Worm (Caenorhabditis elegans) whole organism, L4 larva: ENCODE data around the gene nhr-95.

Experiments used
- F10B5.3 ChIP-seq: sonication (generic microtip); optimal IDR thresholded peaks from 2 replicates; lab custom pipeline; 2016; ENCODE audit warnings: mild to moderate bottlenecking, missing genetic modification characterization, missing compliant biosample characterization
- F44E2.7 ChIP-seq: fragments of 200-800 bp; sonication (Bioruptor generic); IDR thresholded peaks from 2 replicates; pipeline ENCODE4 v2.1.2; 2022; ENCODE audit warnings: missing genetic modification characterization, missing compliant biosample characterization
- F49E8.2 ChIP-seq: sonication (generic microtip); optimal IDR thresholded peaks from 2 replicates; lab custom pipeline; 2016; ENCODE audit warnings: missing compliant biosample characterization, mild to moderate bottlenecking, missing genetic modification characterization, borderline replicate concordance
- R02D3.7 ChIP-seq: fragments of 150-350 bp; sonication (generic microtip); optimal IDR thresholded peaks from 3 replicates; lab custom pipeline; 2014; ENCODE audit warnings: missing biosample characterization, missing genetic modification characterization
- T20F7.1 ChIP-seq: fragments of 200-800 bp; sonication (Bioruptor generic); optimal IDR thresholded peaks from 2 replicates; lab custom pipeline; 2018; ENCODE audit warnings: mild to moderate bottlenecking, missing genetic modification characterization, missing compliant biosample characterization
- Y105C5A.15 ChIP-seq: fragments of 200-800 bp; sonication (Bioruptor generic); IDR thresholded peaks from 2 replicates; pipeline ENCODE4 v1.3.6; 2022; ENCODE audit warnings: missing genetic modification characterization, missing compliant biosample characterization
- Y5F2A.4 ChIP-seq: fragments of 200-800 bp; sonication (Bioruptor generic); optimal IDR thresholded peaks from 2 replicates; lab custom pipeline; 2018; ENCODE audit warnings: mild to moderate bottlenecking, missing genetic modification characterization, missing compliant biosample characterization
- aha-1 ChIP-seq: fragments of 150-350 bp; peaks from one replicate; lab custom pipeline; 2014; ENCODE audit warnings: missing biosample characterization, missing genetic modification characterization
- ama-1 ChIP-seq: fragments of 150-350 bp; optimal IDR thresholded peaks from 2 replicates; lab custom pipeline; 2014; ENCODE audit warnings: inconsistent platforms, mixed read lengths
- arid-1 ChIP-seq: fragments of 200-800 bp; sonication (Bioruptor generic); conservative IDR thresholded peaks from 2 replicates; pipeline ENCODE4 v1.3.6; 2022; ENCODE audit warnings: missing genetic modification reagents, missing genetic modification characterization, missing compliant biosample characterization
- ceh-28 ChIP-seq: fragments of 150-350 bp; optimal IDR thresholded peaks from 2 replicates; lab custom pipeline; 2014; ENCODE audit warnings: missing biosample characterization, missing genetic modification reagents, missing genetic modification characterization
- ceh-32 ChIP-seq: sonication (generic microtip); optimal IDR thresholded peaks from 2 replicates; lab custom pipeline; 2016; ENCODE audit warnings: mild to moderate bottlenecking, missing genetic modification characterization, missing compliant biosample characterization; ENCODE audit not compliant: poor library complexity
- ctbp-1 ChIP-seq: fragments of 200-800 bp; sonication (Bioruptor generic); IDR thresholded peaks from 2 replicates; pipeline ENCODE4 v1.3.6; 2022; ENCODE audit warnings: missing genetic modification reagents, missing genetic modification characterization, missing compliant biosample characterization
- dmd-6 ChIP-seq: fragments of 200-800 bp; sonication (Bioruptor generic); IDR thresholded peaks from 2 replicates; pipeline ENCODE4 v1.3.6; 2022; ENCODE audit warnings: missing genetic modification reagents, missing genetic modification characterization, missing compliant biosample characterization
- dpl-1 ChIP-seq: fragments of 150-350 bp; optimal IDR thresholded peaks from 2 replicates; lab custom pipeline; 2014; ENCODE audit warnings: missing biosample characterization, missing genetic modification reagents, missing genetic modification characterization
- duxl-1 ChIP-seq: sonication (generic microtip); optimal IDR thresholded peaks from 2 replicates; lab custom pipeline; 2016; ENCODE audit warnings: mild to moderate bottlenecking, missing genetic modification characterization, moderate library complexity, missing compliant biosample characterization; ENCODE audit not compliant: poor library complexity
- egl-43 ChIP-seq: fragments of 200-800 bp; sonication (Bioruptor generic); IDR thresholded peaks from 2 replicates; pipeline ENCODE4 v1.3.6; 2022; ENCODE audit warnings: missing genetic modification reagents, missing genetic modification characterization, missing compliant biosample characterization
- hif-1 ChIP-seq, 2 experiments: sonication (generic microtip); optimal IDR thresholded peaks; 2 replicates each; lab custom pipeline; 2016 to 2017; ENCODE audit warnings: missing compliant biosample characterization in 2 of 2, missing genetic modification characterization in 2 of 2, missing genetic modification reagents in 2 of 2, missing genotype in 2 of 2, mild to moderate bottlenecking in 1 of 2
- hlh-11 ChIP-seq: fragments of 200-800 bp; sonication (Bioruptor generic); optimal IDR thresholded peaks from 2 replicates; lab custom pipeline; 2018; ENCODE audit warnings: mild to moderate bottlenecking, missing genetic modification characterization, missing compliant biosample characterization
- lin-1 ChIP-seq: fragments of 200-800 bp; sonication (Bioruptor generic); IDR thresholded peaks from 2 replicates; pipeline ENCODE4 v1.3.6; 2022; ENCODE audit warnings: missing genetic modification reagents, missing genetic modification characterization, missing compliant biosample characterization
- lin-13 ChIP-seq: fragments of 150-350 bp; optimal IDR thresholded peaks from 2 replicates; lab custom pipeline; 2014; ENCODE audit warnings: missing biosample characterization, missing genetic modification reagents, missing genetic modification characterization
- lin-38 ChIP-seq: fragments of 200-800 bp; sonication (Bioruptor generic); IDR thresholded peaks from 2 replicates; pipeline ENCODE4 v1.3.6; 2022; ENCODE audit warnings: missing genetic modification reagents, missing genetic modification characterization, missing compliant biosample characterization
- lir-3 ChIP-seq: sonication (generic microtip); optimal IDR thresholded peaks from 2 replicates; lab custom pipeline; 2016; ENCODE audit warnings: mild to moderate bottlenecking, missing genetic modification characterization, missing compliant biosample characterization
- mdl-1 ChIP-seq, 2 experiments: fragments of 150-350 bp in 1 of 2; sonication (generic microtip) in 1 of 2; optimal IDR thresholded peaks; 2 replicates each; lab custom pipeline; 2014 to 2017; ENCODE audit warnings: missing biosample characterization in 2 of 2, missing genetic modification characterization in 2 of 2
- mxl-3 ChIP-seq: fragments of 200-800 bp; sonication (Bioruptor generic); optimal IDR thresholded peaks from 2 replicates; lab custom pipeline; 2018; ENCODE audit warnings: mild to moderate bottlenecking, missing genetic modification characterization, missing compliant biosample characterization
- nhr-10 ChIP-seq: fragments of 150-350 bp; optimal IDR thresholded peaks from 2 replicates; lab custom pipeline; 2014; ENCODE audit warnings: missing biosample characterization, missing genetic modification characterization
- nhr-102 ChIP-seq: sonication (generic microtip); optimal IDR thresholded peaks from 2 replicates; lab custom pipeline; 2016; ENCODE audit warnings: mild to moderate bottlenecking, missing genetic modification characterization, moderate library complexity, missing compliant biosample characterization
- nhr-11 ChIP-seq: fragments of 150-350 bp; optimal IDR thresholded peaks from 2 replicates; lab custom pipeline; 2014; ENCODE audit warnings: missing biosample characterization, missing genetic modification characterization
- nhr-28 ChIP-seq: fragments of 150-350 bp; optimal IDR thresholded peaks from 2 replicates; lab custom pipeline; 2014; ENCODE audit warnings: missing biosample characterization, missing genetic modification characterization
- nhr-77 ChIP-seq: fragments of 150-350 bp; optimal IDR thresholded peaks from 2 replicates; lab custom pipeline; 2014; ENCODE audit warnings: missing biosample characterization, missing genetic modification characterization
- pha-4 ChIP-seq, 2 experiments: fragments of 150-350 bp in 1 of 2; fragments of 200-800 bp in 1 of 2; sonication (Bioruptor generic) in 1 of 2; IDR thresholded peaks in 1 of 2; optimal IDR thresholded peaks in 1 of 2; 2 replicates each; pipeline versions ENCODE4 v1.3.6 to Lab custom; 2014 to 2022; ENCODE audit warnings: missing genetic modification characterization in 2 of 2, missing genetic modification reagents in 2 of 2, missing biosample characterization in 1 of 2, missing compliant biosample characterization in 1 of 2
- php-3 ChIP-seq: fragments of 200-800 bp; sonication (Bioruptor generic); IDR thresholded peaks from 2 replicates; pipeline ENCODE4 v1.3.6; 2022; ENCODE audit warnings: missing genetic modification reagents, missing genetic modification characterization, missing compliant biosample characterization
- pqm-1 ChIP-seq: sonication (generic microtip); optimal IDR thresholded peaks from 2 replicates; lab custom pipeline; 2017; ENCODE audit warnings: missing biosample characterization, missing genetic modification characterization
- saeg-2 ChIP-seq: fragments of 200-800 bp; sonication (Bioruptor generic); IDR thresholded peaks from 2 replicates; pipeline ENCODE4 v1.3.6; 2022; ENCODE audit warnings: missing genetic modification reagents, missing genetic modification characterization, missing compliant biosample characterization
- set-16 ChIP-seq: fragments of 200-800 bp; sonication (Bioruptor generic); IDR thresholded peaks from 2 replicates; pipeline ENCODE4 v1.3.6; 2022; ENCODE audit warnings: missing genetic modification reagents, missing genetic modification characterization, missing compliant biosample characterization
- skn-1 ChIP-seq: fragments of 150-350 bp; optimal IDR thresholded peaks from 2 replicates; lab custom pipeline; 2014; ENCODE audit warnings: missing biosample characterization, missing genetic modification characterization
- snpc-1.2 ChIP-seq: fragments of 200-800 bp; sonication (Bioruptor generic); IDR thresholded peaks from 2 replicates; pipeline ENCODE4 v1.3.6; 2022; ENCODE audit warnings: missing genetic modification reagents, missing genetic modification characterization, missing compliant biosample characterization
- spr-1 ChIP-seq: sonication (generic microtip); optimal IDR thresholded peaks from 2 replicates; lab custom pipeline; 2016; ENCODE audit warnings: mild to moderate bottlenecking, missing genetic modification characterization, missing compliant biosample characterization
- unc-39 ChIP-seq: sonication (generic microtip); optimal IDR thresholded peaks from 2 replicates; lab custom pipeline; 2017; ENCODE audit warnings: missing biosample characterization, missing genetic modification characterization
- unc-62 ChIP-seq, 3 experiments: fragments of 150-350 bp in 1 of 3; sonication (generic microtip); optimal IDR thresholded peaks in 2 of 3; peaks in 1 of 3; 1 replicate in 1 of 3; 2 replicates in 2 of 3; lab custom pipeline; 2014 to 2017; ENCODE audit warnings: missing biosample characterization in 3 of 3, missing genetic modification characterization in 3 of 3, missing genetic modification reagents in 3 of 3, missing genotype in 1 of 3
- zag-1 ChIP-seq: fragments of 150-350 bp; optimal IDR thresholded peaks from 2 replicates; lab custom pipeline; 2014; ENCODE audit warnings: missing biosample characterization, missing genetic modification characterization
- zfp-3 ChIP-seq: fragments of 200-800 bp; sonication (Bioruptor generic); conservative IDR thresholded peaks from 2 replicates; pipeline ENCODE4 v1.3.6; 2022; ENCODE audit warnings: missing genetic modification reagents, missing genetic modification characterization, missing compliant biosample characterization
- zip-11 ChIP-seq: fragments of 200-800 bp; sonication (Bioruptor generic); IDR thresholded peaks from 2 replicates; pipeline ENCODE4 v1.3.6; 2022; ENCODE audit warnings: missing genetic modification characterization, missing compliant biosample characterization
- ztf-11 ChIP-seq: fragments of 150-350 bp; optimal IDR thresholded peaks from 2 replicates; lab custom pipeline; 2014; ENCODE audit warnings: missing biosample characterization, missing genetic modification characterization

nhr-95 gene

ce11 chrV:19051425-19051824 is 31.0 kb downstream of the nhr-95 start (continued):
- TF ChIP-seq saeg-2 (no peak), lin-13 (peak; percentile 15), zfp-3 (GFP tag; lab: Robert Waterston, UW) (no peak), dpl-1 (GFP tag; lab: Kevin White, UChicago) (no peak), nhr-28 (tag; lab: Kevin White, UChicago) (peak; percentile 62), lir-3 (tag; lab: Kevin White, UChicago) (no peak), nhr-77 (tag; lab: Kevin White, UChicago) (peak; percentile 55)
- TF ChIP-seq, all 104 proteins: peak for 13

ce11 chrV:19050888-19051287 is 31.6 kb downstream of the nhr-95 start:
- TF ChIP-seq zip-11 (GFP tag; lab: Robert Waterston, UW) (no peak), lir-3 (tag; lab: Kevin White, UChicago) (no peak), nhr-10 (tag; lab: Kevin White, UChicago) (peak; percentile 11), pqm-1 (tag; lab: Kevin White, UChicago) (no peak), ama-1 (no peak), duxl-1 (tag; lab: Kevin White, UChicago) (no peak), unc-62 (GFP tag; optimal IDR thresholded peaks at IDR 0.05 in 1 of 2; lab: Kevin White, UChicago) (peak in 1 of 2 experiments; percentile 56), unc-62 (tag; optimal IDR thresholded peaks at IDR 0.05; lab: Kevin White, UChicago) (no peak), nhr-11 (no peak), arid-1 (no peak), T20F7.1 (GFP tag; lab: Kevin White, UChicago) (no peak), saeg-2 (no peak), lin-38 (GFP tag; lab: Robert Waterston, UW) (no peak), ztf-11 (no peak), F49E8.2 (no peak), aha-1 (tag; lab: Kevin White, UChicago) (peak; percentile 91)

- TF ChIP-seq egl-43 (GFP tag; lab: Robert Waterston, UW) (peak; percentile 69), ctbp-1 (GFP tag; lab: Robert Waterston, UW) (no peak), F44E2.7 (GFP tag; lab: Robert Waterston, UW) (peak; percentile 68; the same call in 1 of the 2 replicates), lin-13 (peak; percentile 41), set-16 (peak; percentile 49; the same call in 1 of the 2 replicates), dmd-6 (GFP tag; lab: Robert Waterston, UW) (peak; percentile 7; the same call in 1 of the 2 replicates), ceh-32 (tag; lab: Kevin White, UChicago) (no peak), php-3 (GFP tag; lab: Robert Waterston, UW) (0 out of 2 replicates have a peak, but pooled peaks have one; percentile 25), spr-1 (peak; percentile 24), unc-62 (GFP tag; optimal IDR thresholded peaks at IDR 0.05 in 1 of 2; lab: Kevin White, UChicago) (peak in 1 of 2 experiments; percentile 75), unc-62 (tag; optimal IDR thresholded peaks at IDR 0.05; lab: Kevin White, UChicago) (no peak), F10B5.3 (tag; lab: Kevin White, UChicago) (no peak), ceh-28 (tag; lab: Kevin White, UChicago) (no peak), arid-1 (peak; percentile 63; the same call in 1 of the 2 replicates), mdl-1 (tag; optimal IDR thresholded peaks at IDR 0.05; lab: Kevin White, UChicago) (no peak), mxl-3 (GFP tag; lab: Kevin White, UChicago) (peak; percentile 26), lin-1 (no peak)
Observed at ce11 chrV:19050438-19050837, 32.0 kb downstream of the nhr-95 start, which contains the start of gene asp-1. asp-1 (minus strand) TSS chrV:19050752.

- TF ChIP-seq pqm-1 (tag; lab: Kevin White, UChicago) (peak; percentile 26), hif-1 (tag; optimal IDR thresholded peaks at IDR 0.05; lab: Kevin White, UChicago) (no peak), R02D3.7 (tag; lab: Kevin White, UChicago) (no peak), lir-3 (tag; lab: Kevin White, UChicago) (no peak), snpc-1.2 (GFP tag; lab: Robert Waterston, UW) (no peak), Y5F2A.4 (GFP tag; lab: Kevin White, UChicago) (no peak), unc-39 (tag; lab: Kevin White, UChicago) (no peak), nhr-102 (tag; lab: Kevin White, UChicago) (peak; percentile 22), pha-4 (GFP tag; IDR thresholded peaks at IDR 0.05; lab: Robert Waterston, UW) (peak; percentile 35; the same call in 1 of the 2 replicates), pha-4 (tag; optimal IDR thresholded peaks at IDR 0.05; lab: Kevin White, UChicago) (no peak), Y105C5A.15 (GFP tag; lab: Robert Waterston, UW) (no peak), skn-1 (tag; lab: Kevin White, UChicago) (no peak), zag-1 (tag; lab: Kevin White, UChicago) (no peak), hlh-11 (tag; lab: Kevin White, UChicago) (peak; percentile 46)
Observed at ce11 chrV:19049140-19050092, 33.0 kb downstream of the nhr-95 start.
